Fruit fly (Drosophila melanogaster): ENCODE measurements around the gene CG7024.

CG7024 gene

DNA sequence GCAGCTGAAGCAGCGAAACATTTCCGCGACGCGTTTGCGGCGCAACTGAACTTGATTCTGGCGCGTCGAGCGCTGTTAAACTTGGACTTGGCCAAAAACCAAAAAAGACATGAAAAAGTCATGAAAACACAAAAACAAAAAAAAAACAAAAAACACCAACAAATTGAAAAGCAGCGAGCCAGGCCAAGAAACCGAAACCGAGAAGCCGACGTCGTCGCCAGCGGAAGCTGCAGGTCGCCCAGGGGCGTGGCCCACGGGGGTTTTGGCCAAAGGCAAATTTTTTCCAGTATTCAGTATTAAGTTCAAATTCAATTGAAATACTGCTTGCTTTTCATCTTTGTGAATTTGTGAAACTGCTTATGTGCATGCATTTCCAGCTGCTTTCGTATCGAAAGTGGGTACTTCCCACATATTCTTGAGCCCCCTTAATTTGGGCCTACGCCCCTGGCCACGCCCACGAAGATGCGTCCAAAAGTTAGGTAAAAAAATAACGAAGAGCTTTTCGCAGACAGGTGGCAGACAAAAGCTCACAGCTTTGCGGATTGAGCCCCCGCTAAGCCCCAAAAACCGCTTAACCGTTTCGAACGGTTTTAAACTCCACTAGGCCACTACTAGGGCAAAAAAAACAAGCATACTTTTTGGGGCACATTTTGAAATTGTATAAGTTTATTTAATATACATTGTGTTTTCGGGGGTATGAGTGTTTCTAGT, 38.3 kb upstream of the CG7024 start, which contains the start of gene CG3009 (continued):
- TF ChIP-seq chinmo (GFP tag; IDR thresholded peaks at IDR 0.05; ENCODE audit: partially characterized antibody) (peak; percentile 81; the same call in 1 of the 4 replicates), Vsx1 (GFP tag; optimal IDR thresholded peaks at IDR 0.05) (peak; percentile 92), sd (tag; optimal IDR thresholded peaks at IDR 0.05) (peak; percentile 90), Hr78 (GFP tag; optimal IDR thresholded peaks at IDR 0.05) (peak in 1 of 2 experiments; percentile 94), Aef1 (GFP tag; IDR thresholded peaks at IDR 0.05) (peak; percentile 97), fd3F (GFP tag; optimal IDR thresholded peaks at IDR 0.05) (peak; percentile 96), twi (tag; optimal IDR thresholded peaks at IDR 0.05) (peak; percentile 88), CG15514 (GFP tag; optimal IDR thresholded peaks at IDR 0.05) (peak; percentile 95), al (GFP tag; IDR thresholded peaks at IDR 0.05) (peak; percentile 97), cato (GFP tag; optimal IDR thresholded peaks at IDR 0.05; ENCODE audit: borderline replicate concordance) (peak; percentile 93), Fer2 (tag; optimal IDR thresholded peaks at IDR 0.05) (peak; percentile 95), Nf-YB (GFP tag; optimal IDR thresholded peaks at IDR 0.05) (peak; percentile 84), CG3065 (GFP tag; optimal IDR thresholded peaks at IDR 0.05) (peak; percentile 98), CG17359 (tag; optimal IDR thresholded peaks at IDR 0.05) (peak; percentile 97), Dfd (GFP tag; optimal IDR thresholded peaks at IDR 0.05) (no peak), sob (GFP tag; IDR thresholded peaks at IDR 0.05) (peak; percentile 98), cas (GFP tag; IDR thresholded peaks at IDR 0.05) (peak; percentile 96), CG12391 (tag; optimal IDR thresholded peaks at IDR 0.05) (peak; percentile 96), knrl (GFP tag; IDR thresholded peaks at IDR 0.05; ENCODE audit: partially characterized antibody) (peak; percentile 51; the same call in 1 of the 3 replicates), GATAe (GFP tag; conservative IDR thresholded peaks at IDR 0.05) (peak; percentile 92), prd (optimal IDR thresholded peaks at IDR 0.05) (no peak), prd (GFP tag; IDR thresholded peaks at IDR 0.05) (peak; percentile 98), unpg (GFP tag; optimal IDR thresholded peaks at IDR 0.05) (peak; percentile 97), gfzf (GFP tag; optimal IDR thresholded peaks at IDR 0.05) (peak; percentile 44), Chrac-16 (GFP tag; optimal IDR thresholded peaks at IDR 0.05) (peak; percentile 97), Stat92E (GFP tag; optimal IDR thresholded peaks at IDR 0.05) (peak in 1 of 3 experiments; percentile 51), Ptx1 (GFP tag; IDR thresholded peaks at IDR 0.05) (peak; percentile 98), CG11398 (GFP tag; optimal IDR thresholded peaks at IDR 0.05) (peak; percentile 97), Bgb (GFP tag; IDR thresholded peaks at IDR 0.05; ENCODE audit: partially characterized antibody) (peak; percentile 29; the same call in 1 of the 2 replicates), Dref (GFP tag; IDR thresholded peaks at IDR 0.05) (peak; percentile 41; the same call in 1 of the 2 replicates), schlank (tag; optimal IDR thresholded peaks at IDR 0.05) (peak; percentile 97), CG30020 (tag; optimal IDR thresholded peaks at IDR 0.05) (peak; percentile 72), CG5245 (GFP tag; optimal IDR thresholded peaks at IDR 0.05) (peak; percentile 95), CG18476 (GFP tag; optimal IDR thresholded peaks at IDR 0.05) (peak; percentile 93), dmrt11E (tag; optimal IDR thresholded peaks at IDR 0.05) (peak; percentile 64), rib (GFP tag; IDR thresholded peaks at IDR 0.05) (peak; percentile 97), CG14965 (GFP tag; optimal IDR thresholded peaks at IDR 0.05; ENCODE audit: borderline replicate concordance) (peak; percentile 86), CG18262 (tag; optimal IDR thresholded peaks at IDR 0.05) (peak; percentile 93), otp (GFP tag; IDR thresholded peaks at IDR 0.05) (peak; percentile 95), CG7745 (tag; optimal IDR thresholded peaks at IDR 0.05) (peak; percentile 27), ro (GFP tag; IDR thresholded peaks at IDR 0.05) (peak; percentile 87), h (optimal IDR thresholded peaks at IDR 0.05) (no peak), CG4360 (GFP tag; IDR thresholded peaks at IDR 0.05) (peak; percentile 72), CG6689 (GFP tag; IDR thresholded peaks at IDR 0.05) (peak; percentile 98), CG6854 (GFP tag; optimal IDR thresholded peaks at IDR 0.05) (peak; percentile 97), CG4282 (GFP tag; optimal IDR thresholded peaks at IDR 0.05) (peak; percentile 96), CG14710 (tag; optimal IDR thresholded peaks at IDR 0.05) (peak; percentile 89), MBD-R2 (GFP tag; IDR thresholded peaks at IDR 0.05) (peak; percentile 94), fru (optimal IDR thresholded peaks at IDR 0.05) (no peak)

Measured in whole organism, embryonic.